Fruit fly (Drosophila melanogaster) whole organism: ENCODE results near the gene snz.

Experiments used
- EcR ChIP-seq, 2 experiments: fragments of >200 bp; optimal IDR thresholded peaks; 2 replicates each; lab custom pipeline; 2017; ENCODE audit warnings: missing biosample characterization in 2 of 2, missing genetic modification characterization in 2 of 2, missing genetic modification reagents in 2 of 2
- usp ChIP-seq: fragments of >200 bp; optimal IDR thresholded peaks from 2 replicates; lab custom pipeline; 2017; ENCODE audit warnings: missing biosample characterization, missing genetic modification characterization, mixed read lengths

dm6 chrX:7934679-7935078 is 22.8 kb downstream of the snz start, which contains the start of gene RpS14b:
- TF ChIP-seq EcR (GFP tag; optimal IDR thresholded peaks at IDR 0.05; lab: Kevin White, UChicago) (no peak), usp (no peak)
